Worm (Caenorhabditis elegans) whole organism, L3 larva: Measurements from ENCODE around the gene F41H8.1.

Experiments
- ZK546.5 ChIP-seq: sonication (generic microtip); optimal IDR thresholded peaks from 2 replicates; lab custom pipeline; 2017; ENCODE audit warnings: missing biosample characterization, missing genetic modification characterization
- aly-2 ChIP-seq: fragments of 150-350 bp; optimal IDR thresholded peaks from 2 replicates; lab custom pipeline; 2014; ENCODE audit warnings: missing biosample characterization, missing genetic modification characterization
- ama-1 ChIP-seq: fragments of 150-350 bp; optimal IDR thresholded peaks from 2 replicates; lab custom pipeline; 2018
- ceh-16 ChIP-seq: sonication (generic microtip); optimal IDR thresholded peaks from 2 replicates; lab custom pipeline; 2017; ENCODE audit warnings: missing biosample characterization, missing genetic modification characterization
- ceh-28 ChIP-seq: fragments of 150-350 bp; optimal IDR thresholded peaks from 2 replicates; lab custom pipeline; 2014; ENCODE audit warnings: missing biosample characterization, missing genetic modification reagents, missing genetic modification characterization
- ceh-82 ChIP-seq: fragments of 150-350 bp; optimal IDR thresholded peaks from 2 replicates; lab custom pipeline; 2014; ENCODE audit warnings: missing biosample characterization, missing genetic modification characterization
- ceh-9 ChIP-seq: sonication (generic microtip); optimal IDR thresholded peaks from 2 replicates; lab custom pipeline; 2018; ENCODE audit warnings: missing biosample characterization, missing genetic modification characterization
- daf-12 ChIP-seq: fragments of 150-350 bp; optimal IDR thresholded peaks from 2 replicates; lab custom pipeline; 2014; ENCODE audit warnings: missing biosample characterization, missing genetic modification reagents, missing genetic modification characterization
- egl-27 ChIP-seq: sonication (generic microtip); optimal IDR thresholded peaks from 4 replicates; lab custom pipeline; 2017; ENCODE audit warnings: missing biosample characterization, missing genetic modification reagents, missing genetic modification characterization
- elt-1 ChIP-seq: fragments of 150-350 bp; optimal IDR thresholded peaks from 2 replicates; lab custom pipeline; 2014; ENCODE audit warnings: missing biosample characterization, missing genetic modification characterization
- elt-2 ChIP-seq: sonication (generic microtip); optimal IDR thresholded peaks from 2 replicates; lab custom pipeline; 2016; ENCODE audit warnings: missing genetic modification reagents, mild to moderate bottlenecking, missing genetic modification characterization, missing compliant biosample characterization
- fkh-2 ChIP-seq: fragments of 150-350 bp; optimal IDR thresholded peaks from 2 replicates; lab custom pipeline; 2014; ENCODE audit warnings: missing biosample characterization, missing genetic modification reagents, missing genetic modification characterization
- fos-1 ChIP-seq: fragments of 150-350 bp; optimal IDR thresholded peaks from 2 replicates; lab custom pipeline; 2014; ENCODE audit warnings: missing biosample characterization, missing genetic modification characterization
- hmg-11 ChIP-seq: sonication (generic microtip); optimal IDR thresholded peaks from 2 replicates; lab custom pipeline; 2016; ENCODE audit warnings: missing genetic modification characterization, missing compliant biosample characterization
- lin-39 ChIP-seq: fragments of 150-350 bp; optimal IDR thresholded peaks from 2 replicates; lab custom pipeline; 2018; ENCODE audit warnings: missing biosample characterization, missing genetic modification reagents, missing genetic modification characterization
- lsy-12 ChIP-seq: sonication (generic microtip); optimal IDR thresholded peaks from 2 replicates; lab custom pipeline; 2016; ENCODE audit warnings: mild to moderate bottlenecking, missing genetic modification characterization, missing compliant biosample characterization
- mdl-1 ChIP-seq: fragments of 150-350 bp; optimal IDR thresholded peaks from 2 replicates; lab custom pipeline; 2014; ENCODE audit warnings: missing biosample characterization, missing genetic modification characterization
- mml-1 ChIP-seq: fragments of 150-350 bp; sonication (generic microtip); optimal IDR thresholded peaks from 3 replicates; lab custom pipeline; 2014; ENCODE audit warnings: missing biosample characterization, missing genetic modification characterization
- nfya-1 ChIP-seq: sonication (generic microtip); optimal IDR thresholded peaks from 2 replicates; lab custom pipeline; 2017; ENCODE audit warnings: missing genetic modification characterization, mild to moderate bottlenecking, missing compliant biosample characterization, antibody characterized with exemption, moderate library complexity; ENCODE audit not compliant: insufficient read depth
- nhr-11 ChIP-seq: fragments of 150-350 bp; optimal IDR thresholded peaks from 2 replicates; lab custom pipeline; 2014; ENCODE audit warnings: missing biosample characterization, missing genetic modification characterization
- nhr-12 ChIP-seq: fragments of 150-350 bp; optimal IDR thresholded peaks from 2 replicates; lab custom pipeline; 2014; ENCODE audit warnings: missing biosample characterization, missing genetic modification characterization
- nhr-25 ChIP-seq: sonication (generic microtip); optimal IDR thresholded peaks from 2 replicates; lab custom pipeline; 2017; ENCODE audit warnings: missing biosample characterization, missing genetic modification characterization
- nhr-67 ChIP-seq: fragments of 150-350 bp; optimal IDR thresholded peaks from 2 replicates; lab custom pipeline; 2014; ENCODE audit warnings: missing biosample characterization, missing genetic modification characterization
- nhr-76 ChIP-seq: fragments of 150-350 bp; sonication (generic microtip); optimal IDR thresholded peaks from 5 replicates; lab custom pipeline; 2014; ENCODE audit warnings: missing biosample characterization, missing genetic modification characterization
- pha-4 ChIP-seq: fragments of 150-350 bp; optimal IDR thresholded peaks from 2 replicates; lab custom pipeline; 2014; ENCODE audit warnings: missing biosample characterization, missing genetic modification reagents, missing genetic modification characterization
- pqm-1 ChIP-seq: fragments of 150-350 bp; optimal IDR thresholded peaks from 2 replicates; lab custom pipeline; 2017; ENCODE audit warnings: missing biosample characterization, missing genetic modification characterization, inconsistent platforms
- sea-2 ChIP-seq: fragments of 150-350 bp; sonication (generic microtip); optimal IDR thresholded peaks from 4 replicates; lab custom pipeline; 2014; ENCODE audit warnings: missing biosample characterization, missing genetic modification reagents, missing genetic modification characterization
- skn-1 ChIP-seq: fragments of 150-350 bp; optimal IDR thresholded peaks from 2 replicates; lab custom pipeline; 2014; ENCODE audit warnings: missing biosample characterization, missing genetic modification characterization
- snpc-4 ChIP-seq: fragments of 150-350 bp; optimal IDR thresholded peaks from 2 replicates; lab custom pipeline; 2014; ENCODE audit warnings: missing biosample characterization, missing genetic modification characterization
- ztf-11 ChIP-seq: fragments of 150-350 bp; optimal IDR thresholded peaks from 2 replicates; lab custom pipeline; 2014; ENCODE audit warnings: missing biosample characterization, missing genetic modification characterization
- ztf-4 ChIP-seq: fragments of 150-350 bp; optimal IDR thresholded peaks from 2 replicates; lab custom pipeline; 2014; ENCODE audit warnings: missing biosample characterization, missing genetic modification characterization

F41H8.1 gene

ce11 chrV:854966-855365 lies 21.5 kb downstream of the F41H8.1 start, which contains the start of gene K09C6.9:
TSS of gene K09C6.9 (minus strand) at chrV:855066.
- no peak for TF ChIP-seq egl-27 (tag; lab: Kevin White, UChicago)
- no peak for TF ChIP-seq pha-4
- no peak for TF ChIP-seq mdl-1 (tag; lab: Kevin White, UChicago)
- TF ChIP-seq nhr-67 (tag; lab: Kevin White, UChicago) = no peak
- no peak for TF ChIP-seq ztf-4 (tag; lab: Kevin White, UChicago)
- no peak for TF ChIP-seq ama-1 (lab: Kevin White, UChicago)
- TF ChIP-seq elt-2 (tag; lab: Kevin White, UChicago) = no peak
- TF ChIP-seq hmg-11 = no peak
- TF ChIP-seq ceh-16 (tag; lab: Kevin White, UChicago) = no peak
- no peak for TF ChIP-seq ceh-82

DNA sequence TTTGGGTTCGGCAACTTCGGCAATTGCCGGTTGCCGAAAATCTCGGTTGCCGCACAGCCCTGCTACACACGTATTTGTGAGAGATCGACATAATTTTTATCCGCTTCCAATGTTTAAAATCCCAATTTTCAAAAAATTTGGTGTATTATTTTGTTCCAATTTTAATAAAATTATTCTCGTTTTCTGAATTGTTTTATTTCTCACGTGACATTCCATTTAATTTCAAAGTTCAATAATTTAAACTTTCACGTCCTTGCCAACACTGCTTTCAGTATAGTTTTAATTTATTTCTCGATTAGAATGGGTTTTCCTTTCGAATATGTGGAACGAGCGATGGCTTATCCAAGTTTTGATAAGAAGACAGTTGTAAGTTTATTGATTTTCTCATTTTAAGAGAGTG lies 23.1 kb downstream of the F41H8.1 start, which contains the start of gene K09C6.2:
TSS of gene K09C6.2 (plus strand) at position 301 of the 400 bp plus-strand sequence.
- no peak for TF ChIP-seq fos-1 (tag; lab: Kevin White, UChicago)
- TF ChIP-seq skn-1 (tag; lab: Kevin White, UChicago) = no peak
- no peak for TF ChIP-seq snpc-4 (tag; lab: Kevin White, UChicago)
- TF ChIP-seq daf-12 = no peak
- TF ChIP-seq pha-4 = no peak
- no peak for TF ChIP-seq fkh-2 (tag; lab: Kevin White, UChicago)
- no peak for TF ChIP-seq nhr-25 (tag; lab: Kevin White, UChicago)

ce11 chrV:858841-859456 lies 25.5 kb downstream of the F41H8.1 start:
- no peak for TF ChIP-seq pha-4
- TF ChIP-seq pqm-1 (tag; lab: Kevin White, UChicago) = no peak
- peak; percentile 84 for TF ChIP-seq snpc-4 (tag; lab: Kevin White, UChicago)
- TF ChIP-seq fos-1 (tag; lab: Kevin White, UChicago) = no peak
- TF ChIP-seq sea-2 = no peak
- no peak for TF ChIP-seq elt-1 (tag; lab: Kevin White, UChicago)
- no peak for TF ChIP-seq ztf-4 (tag; lab: Kevin White, UChicago)
- no peak for TF ChIP-seq fkh-2 (tag; lab: Kevin White, UChicago)
- TF ChIP-seq ama-1 (lab: Kevin White, UChicago) = no peak
- TF ChIP-seq, all 47 proteins: peak for 1

- TF ChIP-seq skn-1 (tag; lab: Kevin White, UChicago) (no peak), ztf-4 (tag; lab: Kevin White, UChicago) (no peak), nhr-67 (tag; lab: Kevin White, UChicago) (no peak), ceh-28 (tag; lab: Kevin White, UChicago) (no peak), pqm-1 (tag; lab: Kevin White, UChicago) (no peak), ceh-9 (tag; lab: Kevin White, UChicago) (no peak), mdl-1 (tag; lab: Kevin White, UChicago) (no peak), nhr-11 (tag; lab: Kevin White, UChicago) (no peak), elt-2 (tag; lab: Kevin White, UChicago) (no peak), nhr-25 (tag; lab: Kevin White, UChicago) (no peak), nhr-76 (tag; lab: Kevin White, UChicago) (no peak), hmg-11 (no peak), aly-2 (tag; lab: Kevin White, UChicago) (no peak), mml-1 (tag; lab: Kevin White, UChicago) (no peak), snpc-4 (tag; lab: Kevin White, UChicago) (no peak), egl-27 (tag; lab: Kevin White, UChicago) (no peak), ceh-82 (no peak), lin-39 (tag; lab: Kevin White, UChicago) (no peak), ztf-11 (no peak)
- TF ChIP-seq, all 47 proteins: peak for 0
Measured at ce11 chrV:866729-867128, 33.3 kb downstream of the F41H8.1 start, which contains the start of gene T02B11.3. TSS of gene T02B11.3 (minus strand) at chrV:866829.

ce11 chrV:871029-871428 lies 37.6 kb downstream of the F41H8.1 start, which contains the start of gene T02B11.4:
TSS of gene T02B11.4 (minus strand) at chrV:871129.
- TF ChIP-seq pqm-1 (tag; lab: Kevin White, UChicago) = no peak
- no peak for TF ChIP-seq skn-1 (tag; lab: Kevin White, UChicago)

ce11 chrV:875945-876344 lies 42.5 kb downstream of the F41H8.1 start, which contains the start of gene T02B11.9:
TSS of gene T02B11.9 (plus strand) at chrV:876245.
- TF ChIP-seq ceh-16 (tag; lab: Kevin White, UChicago) (no peak), lsy-12 (no peak), lin-39 (tag; lab: Kevin White, UChicago) (no peak), egl-27 (tag; lab: Kevin White, UChicago) (no peak), sea-2 (no peak), nfya-1 (no peak), nhr-12 (tag; lab: Kevin White, UChicago) (no peak), ZK546.5 (tag; lab: Kevin White, UChicago) (no peak)
